Fruit fly (Drosophila melanogaster): ENCODE data around the gene AsnS.

AsnS gene

DNA sequence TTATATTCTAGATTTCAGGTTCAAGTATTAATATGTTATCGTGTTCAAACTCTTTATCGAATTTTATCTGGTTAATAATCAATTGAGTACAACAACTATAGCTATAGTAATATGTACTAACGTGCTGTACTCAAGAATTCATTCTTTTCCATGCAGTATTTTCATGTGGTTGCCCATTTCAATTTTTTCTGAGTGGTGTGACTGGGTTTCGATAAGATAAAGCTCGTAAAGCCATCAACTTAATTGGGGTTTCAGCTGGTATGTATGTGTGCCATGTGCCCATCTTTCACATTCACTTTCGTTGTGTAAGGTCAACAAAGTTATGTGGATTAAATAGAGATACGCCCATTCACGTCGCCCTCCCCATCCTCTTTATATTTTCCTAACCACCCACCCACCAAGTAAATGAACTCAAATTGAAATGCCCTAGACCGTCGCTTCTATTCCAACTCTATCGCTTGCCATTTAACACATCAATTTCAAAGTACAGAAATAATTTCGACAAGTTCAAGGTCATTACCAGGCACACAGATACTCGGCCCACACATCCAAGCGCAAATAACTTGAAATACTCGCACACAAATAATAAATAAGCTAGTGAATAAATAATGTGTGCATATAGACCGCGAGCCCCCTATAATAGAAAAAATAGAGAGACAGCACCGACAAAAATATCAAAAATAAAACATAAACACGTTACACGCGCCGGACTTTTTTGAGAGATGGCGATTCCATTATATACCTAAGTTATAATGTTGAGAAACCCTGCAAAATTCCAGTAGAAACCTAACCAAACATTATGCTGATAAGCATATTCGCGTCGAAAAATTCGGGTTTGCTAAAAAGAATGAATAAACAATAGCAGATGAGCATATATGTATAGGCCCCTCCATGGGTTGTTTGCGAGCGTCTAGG, 31.9 kb downstream of the AsnS start (continued):
- no peak for TF ChIP-seq Stat92E (GFP tag; optimal IDR thresholded peaks at IDR 0.05)
- no peak for TF ChIP-seq hth (optimal IDR thresholded peaks at IDR 0.05)
- peak; percentile 23 for TF ChIP-seq dm (GFP tag; optimal IDR thresholded peaks at IDR 0.05)
- no peak for TF ChIP-seq slou (GFP tag; optimal IDR thresholded peaks at IDR 0.05)
- peak; percentile 2 for TF ChIP-seq CG3407 (GFP tag; optimal IDR thresholded peaks at IDR 0.05)
- TF ChIP-seq CG4707 (GFP tag; optimal IDR thresholded peaks at IDR 0.05): no peak
- TF ChIP-seq C15 (GFP tag; IDR thresholded peaks at IDR 0.05): no peak
- no peak for TF ChIP-seq ewg (GFP tag; optimal IDR thresholded peaks at IDR 0.05)
- TF ChIP-seq sens-2 (GFP tag; IDR thresholded peaks at IDR 0.05): no peak
- TF ChIP-seq CG3163 (GFP tag; optimal IDR thresholded peaks at IDR 0.05): no peak
- TF ChIP-seq Hr3 (GFP tag; optimal IDR thresholded peaks at IDR 0.05): no peak
- no peak for TF ChIP-seq h (optimal IDR thresholded peaks at IDR 0.05)
- no peak for TF ChIP-seq nmo (GFP tag; optimal IDR thresholded peaks at IDR 0.05)
- no peak for TF ChIP-seq vfl (GFP tag; optimal IDR thresholded peaks at IDR 0.05)
- TF ChIP-seq CG31388 (GFP tag; optimal IDR thresholded peaks at IDR 0.05): no peak
- peak in 1 of 2 experiments; percentile 52 for TF ChIP-seq Trl (optimal IDR thresholded peaks at IDR 0.05)
- no peak for TF ChIP-seq Trl (GFP tag; optimal IDR thresholded peaks at IDR 0.05)
- no peak for TF ChIP-seq CG12942 (GFP tag; optimal IDR thresholded peaks at IDR 0.05)
- TF ChIP-seq sr (GFP tag; IDR thresholded peaks at IDR 0.05): peak; percentile 27; the same call in 1 of the 3 replicates
- no peak for TF ChIP-seq pum (GFP tag; optimal IDR thresholded peaks at IDR 0.05)
- no peak for TF ChIP-seq CG10462 (GFP tag; optimal IDR thresholded peaks at IDR 0.05)
- no peak for TF ChIP-seq CG7271 (tag; optimal IDR thresholded peaks at IDR 0.05)
- peak; percentile 1 for TF ChIP-seq CG13424 (tag; optimal IDR thresholded peaks at IDR 0.05)
- no peak for TF ChIP-seq ATbp (GFP tag; optimal IDR thresholded peaks at IDR 0.05)
- TF ChIP-seq jumu (GFP tag; optimal IDR thresholded peaks at IDR 0.05): no peak
- no peak for TF ChIP-seq CG17912 (GFP tag; optimal IDR thresholded peaks at IDR 0.05)
- no peak for TF ChIP-seq toy (GFP tag; IDR thresholded peaks at IDR 0.05)
- no peak for TF ChIP-seq CG12744 (GFP tag; optimal IDR thresholded peaks at IDR 0.05)
- TF ChIP-seq luna (GFP tag; optimal IDR thresholded peaks at IDR 0.05): peak; percentile 45
- TF ChIP-seq Bgb (GFP tag; IDR thresholded peaks at IDR 0.05; ENCODE audit: partially characterized antibody): no peak
- TF ChIP-seq Deaf1 (tag; optimal IDR thresholded peaks at IDR 0.05): no peak
- TF ChIP-seq Hmx (GFP tag; optimal IDR thresholded peaks at IDR 0.05): no peak
- no peak for TF ChIP-seq zen (tag; optimal IDR thresholded peaks at IDR 0.05)
- TF ChIP-seq Neu2 (GFP tag; optimal IDR thresholded peaks at IDR 0.05; ENCODE audit: borderline replicate concordance): no peak
- no peak for TF ChIP-seq CG7357 (GFP tag; IDR thresholded peaks at IDR 0.05)
- no peak for TF ChIP-seq Mad (GFP tag; optimal IDR thresholded peaks at IDR 0.05)
- no peak for TF ChIP-seq fru (optimal IDR thresholded peaks at IDR 0.05)
- no peak for TF ChIP-seq pnt (GFP tag; optimal IDR thresholded peaks at IDR 0.05)
- no peak for TF ChIP-seq CG11247 (GFP tag; IDR thresholded peaks at IDR 0.05)
- TF ChIP-seq Fer3 (tag; optimal IDR thresholded peaks at IDR 0.05): no peak
- TF ChIP-seq CG4854 (GFP tag; optimal IDR thresholded peaks at IDR 0.05): no peak
- TF ChIP-seq Dip2 (GFP tag; IDR thresholded peaks at IDR 0.05): no peak
- TF ChIP-seq CG4360 (GFP tag; IDR thresholded peaks at IDR 0.05): no peak
- no peak for TF ChIP-seq CG2129 (GFP tag; IDR thresholded peaks at IDR 0.05; ENCODE audit: partially characterized antibody)
- no peak for TF ChIP-seq dan (GFP tag; IDR thresholded peaks at IDR 0.05)
- TF ChIP-seq Hmr (GFP tag; optimal IDR thresholded peaks at IDR 0.05): peak; percentile 61
- no peak for TF ChIP-seq Dp (GFP tag; optimal IDR thresholded peaks at IDR 0.05)
- no peak for TF ChIP-seq CG7963 (GFP tag; IDR thresholded peaks at IDR 0.05; ENCODE audit: partially characterized antibody)
- TF ChIP-seq ara (GFP tag; IDR thresholded peaks at IDR 0.05): no peak
- no peak for TF ChIP-seq CG9932 (GFP tag; IDR thresholded peaks at IDR 0.05)
- TF ChIP-seq CG12219 (GFP tag; optimal IDR thresholded peaks at IDR 0.05): no peak
